Fruit fly (Drosophila melanogaster): ENCODE data around the gene FER.

FER gene

dm6 chr3R:9321470-9321869 is 72.9 kb downstream of the FER start, which contains the start of gene HP1e:
Gene HP1e, plus strand, starts transcription at chr3R:9321770.
- TF ChIP-seq CG13204 (GFP tag; optimal IDR thresholded peaks at IDR 0.05) (no peak), CG14655 (GFP tag; optimal IDR thresholded peaks at IDR 0.05) (no peak), Pif1B (GFP tag; optimal IDR thresholded peaks at IDR 0.05) (no peak), CG9948 (tag; optimal IDR thresholded peaks at IDR 0.05) (no peak), EcR (GFP tag; optimal IDR thresholded peaks at IDR 0.05) (no peak), D1 (tag; optimal IDR thresholded peaks at IDR 0.05) (no peak), CG15710 (tag; optimal IDR thresholded peaks at IDR 0.05) (no peak), CG4496 (GFP tag; IDR thresholded peaks at IDR 0.05) (no peak), CG32121 (GFP tag; IDR thresholded peaks at IDR 0.05) (no peak), rn (GFP tag; IDR thresholded peaks at IDR 0.05) (no peak), Pif1A (GFP tag; optimal IDR thresholded peaks at IDR 0.05) (no peak), CG17806 (tag; optimal IDR thresholded peaks at IDR 0.05) (no peak), CG8159 (tag; optimal IDR thresholded peaks at IDR 0.05) (no peak), CG34367 (tag; optimal IDR thresholded peaks at IDR 0.05) (no peak), CG8301 (tag; optimal IDR thresholded peaks at IDR 0.05) (no peak), fd96Ca (GFP tag; IDR thresholded peaks at IDR 0.05) (no peak), Ets98B (GFP tag; IDR thresholded peaks at IDR 0.05) (no peak)

Measured in whole organism, pupa.